Fruit fly (Drosophila melanogaster) Kc167 (cell line): ENCODE results near the gene MFS3.

ENCODE experiments used
- Myc ChIP-seq: fragments of >200 bp; optimal IDR thresholded peaks from 2 replicates; lab custom pipeline; 2017; ENCODE audit warnings: missing external identifiers
- Sin3A ChIP-seq: fragments of >200 bp; optimal IDR thresholded peaks from 2 replicates; lab custom pipeline; 2018; ENCODE audit warnings: missing external identifiers
- h ChIP-seq: fragments of >200 bp; optimal IDR thresholded peaks from 3 replicates; lab custom pipeline; 2018; ENCODE audit warnings: missing external identifiers
- insv ChIP-seq: fragments of >200 bp; optimal IDR thresholded peaks from 3 replicates; lab custom pipeline; 2018; ENCODE audit warnings: missing external identifiers
- psq ChIP-seq: fragments of >200 bp; optimal IDR thresholded peaks from 2 replicates; lab custom pipeline; 2017; ENCODE audit warnings: missing external identifiers
- ttk ChIP-seq: sonication (Bioruptor generic); optimal IDR thresholded peaks from 2 replicates; lab custom pipeline; 2017; ENCODE audit warnings: missing external identifiers

DNA sequence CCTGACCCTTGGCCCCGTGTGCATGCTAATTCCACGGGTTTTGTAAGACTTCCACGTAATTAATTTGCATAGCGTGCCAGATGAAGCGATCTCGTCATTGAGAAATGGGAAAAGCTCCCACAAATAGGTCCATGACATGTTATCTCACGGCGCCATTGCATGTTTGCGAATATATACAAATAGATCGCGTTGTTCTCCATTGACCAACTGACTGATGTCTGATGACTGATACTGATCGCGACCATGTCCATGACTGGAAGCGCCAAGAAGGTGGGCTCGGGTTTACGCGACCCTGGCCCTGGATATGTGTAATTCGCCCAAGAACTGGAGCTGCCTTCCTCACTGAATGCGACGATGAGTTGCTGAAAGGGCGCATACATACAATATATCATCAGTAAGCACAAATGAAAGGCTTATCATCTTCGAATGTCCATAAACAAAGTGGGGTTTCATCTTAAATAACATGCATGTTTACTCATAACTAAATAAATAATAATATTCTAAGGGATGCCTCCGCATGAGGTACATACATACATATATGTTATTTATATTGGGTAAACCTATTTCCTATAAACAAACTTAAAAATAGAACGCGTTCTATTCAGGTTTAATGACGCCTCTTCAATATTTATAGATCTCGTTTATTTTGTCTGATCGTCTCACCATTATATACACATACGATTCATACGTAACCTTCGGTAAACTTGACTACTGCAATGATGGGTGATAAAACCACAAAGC, 19.8 kb upstream of the MFS3 start:
- TF ChIP-seq psq (no peak), Myc (lab: Kevin White, UChicago) (no peak), h (lab: Kevin White, UChicago) (no peak), Sin3A (lab: Kevin White, UChicago) (no peak), insv (lab: Kevin White, UChicago) (no peak), ttk (lab: Kevin White, UChicago) (no peak)
